Fruit fly (Drosophila melanogaster) whole organism, embryonic: ENCODE measurements around the gene CG7164.

Source experiments
- CG10366 ChIP-seq: fragments of 200-800 bp; sonication (Bioruptor generic); IDR thresholded peaks from 2 replicates; pipeline ENCODE4 v1.3.6; 2022; ENCODE audit warnings: missing biosample characterization, missing genetic modification characterization
- CG12299 ChIP-seq: fragments of 200-800 bp; sonication (Bioruptor generic); optimal IDR thresholded peaks from 2 replicates; lab custom pipeline; 2018; ENCODE audit warnings: missing biosample characterization, mild to moderate bottlenecking, missing genetic modification characterization
- CG12744 ChIP-seq: fragments of 200-800 bp; sonication (Bioruptor generic); optimal IDR thresholded peaks from 2 replicates; lab custom pipeline; 2016; ENCODE audit warnings: missing biosample characterization, missing genetic modification characterization
- CG6813 ChIP-seq: fragments of 200-800 bp; sonication (Bioruptor generic); optimal IDR thresholded peaks from 2 replicates; lab custom pipeline; 2017; ENCODE audit warnings: missing biosample characterization, missing genetic modification characterization, mild to moderate bottlenecking, moderate library complexity, missing genetic modification reagents
- ERR ChIP-seq: fragments of 200-800 bp; sonication (Bioruptor generic); optimal IDR thresholded peaks from 2 replicates; lab custom pipeline; 2016; ENCODE audit warnings: missing biosample characterization, missing genetic modification characterization
- Hsf ChIP-seq: fragments of 200-800 bp; sonication (Bioruptor generic); optimal IDR thresholded peaks from 3 replicates; lab custom pipeline; 2016; ENCODE audit warnings: missing biosample characterization, missing genetic modification characterization
- Nf-YB ChIP-seq: fragments of 200-800 bp; sonication (Bioruptor generic); optimal IDR thresholded peaks from 3 replicates; lab custom pipeline; 2019; ENCODE audit warnings: missing biosample characterization, mild to moderate bottlenecking, missing genetic modification characterization, moderate library complexity
- chif ChIP-seq, 2 experiments: fragments of 200-800 bp; sonication (Bioruptor generic); optimal IDR thresholded peaks; 3 replicates each; lab custom pipeline; 2016; ENCODE audit warnings: missing biosample characterization in 2 of 2, missing genetic modification characterization in 2 of 2
- disco-r ChIP-seq: fragments of 200-800 bp; sonication (Bioruptor generic); optimal IDR thresholded peaks from 2 replicates; lab custom pipeline; 2016; ENCODE audit warnings: missing biosample characterization, missing genetic modification characterization
- inv ChIP-seq: fragments of 200-800 bp; sonication (Bioruptor generic); IDR thresholded peaks from 2 replicates; pipeline ENCODE4 v1.3.6; 2022; ENCODE audit warnings: missing biosample characterization, missing genetic modification characterization; ENCODE audit not compliant: partially characterized antibody
- nerfin-2 ChIP-seq: fragments of 200-800 bp; sonication (Bioruptor generic); IDR thresholded peaks from 2 replicates; pipeline ENCODE4 v1.3.6; 2022; ENCODE audit warnings: missing biosample characterization, missing genetic modification characterization; ENCODE audit not compliant: partially characterized antibody
- ro ChIP-seq: fragments of 200-800 bp; sonication (Bioruptor generic); IDR thresholded peaks from 2 replicates; pipeline ENCODE4 v1.3.6; 2022; ENCODE audit warnings: missing biosample characterization, missing genetic modification characterization
- zen ChIP-seq: fragments of 200-800 bp; sonication (Bioruptor generic); optimal IDR thresholded peaks from 3 replicates; lab custom pipeline; 2018; ENCODE audit warnings: missing biosample characterization, mild to moderate bottlenecking, missing genetic modification characterization, moderate library complexity

- TF ChIP-seq inv (GFP tag; lab: Robert Waterston, UW) (peak; percentile 73), CG10366 (GFP tag; lab: Robert Waterston, UW) (peak; percentile 74), zen (tag; lab: Kevin White, UChicago) (peak; percentile 87), CG12299 (tag; lab: Kevin White, UChicago) (peak; percentile 88), CG6813 (GFP tag; lab: Kevin White, UChicago) (peak; percentile 64), ERR (GFP tag; lab: Kevin White, UChicago) (peak; percentile 82), CG12744 (GFP tag; lab: Kevin White, UChicago) (peak; percentile 81), chif (GFP tag; optimal IDR thresholded peaks at IDR 0.05; lab: Kevin White, UChicago) (peak; percentile 90 to 93), disco-r (GFP tag; lab: Kevin White, UChicago) (peak; percentile 92), Hsf (GFP tag; lab: Kevin White, UChicago) (peak; percentile 93), nerfin-2 (no peak), Nf-YB (GFP tag; lab: Kevin White, UChicago) (peak; percentile 64), ro (GFP tag; lab: Robert Waterston, UW) (peak; percentile 67)
These were observed 18.7 kb downstream of the CG7164 start, which contains the start of the genes Herp and r2d2 for dm6 chr2L:7799804-7800433.
